Fruit fly (Drosophila melanogaster) whole organism, embryonic: ENCODE measurements around the gene sob.

Experiments used
- Aef1 ChIP-seq: fragments of 200-800 bp; sonication (Bioruptor generic); IDR thresholded peaks from 3 replicates; pipeline ENCODE4 v1.3.6; 2022; ENCODE audit warnings: missing biosample characterization, missing genetic modification characterization
- CG10565 ChIP-seq: fragments of 200-800 bp; sonication (Bioruptor generic); optimal IDR thresholded peaks from 3 replicates; lab custom pipeline; 2016; ENCODE audit warnings: missing biosample characterization, mild to moderate bottlenecking, missing genetic modification characterization
- CG11560 ChIP-seq: fragments of 200-800 bp; sonication (Bioruptor generic); IDR thresholded peaks from 3 replicates; pipeline ENCODE4 v1.3.6; 2022; ENCODE audit warnings: missing biosample characterization, missing genetic modification characterization
- CG11695 ChIP-seq: fragments of 200-800 bp; sonication (Bioruptor generic); IDR thresholded peaks from 3 replicates; pipeline ENCODE4 v1.3.6; 2022; ENCODE audit warnings: missing biosample characterization, missing genetic modification characterization
- CG1233 ChIP-seq: fragments of 200-800 bp; sonication (Bioruptor generic); optimal IDR thresholded peaks from 4 replicates; lab custom pipeline; 2018; ENCODE audit warnings: missing biosample characterization, mild to moderate bottlenecking, missing genetic modification characterization
- CG17359 ChIP-seq: fragments of 200-800 bp; sonication (Bioruptor generic); optimal IDR thresholded peaks from 3 replicates; lab custom pipeline; 2018; ENCODE audit warnings: missing biosample characterization, mild to moderate bottlenecking, missing genetic modification characterization, moderate library complexity
- CG2116 ChIP-seq: fragments of 200-800 bp; sonication (Bioruptor generic); optimal IDR thresholded peaks from 3 replicates; lab custom pipeline; 2018; ENCODE audit warnings: missing biosample characterization, mild to moderate bottlenecking, missing genetic modification characterization
- CG2199 ChIP-seq: fragments of 200-800 bp; sonication (Bioruptor generic); IDR thresholded peaks from 3 replicates; pipeline ENCODE4 v1.3.6; 2022; ENCODE audit warnings: missing biosample characterization, missing genetic modification characterization
- CG30020 ChIP-seq: fragments of 200-800 bp; optimal IDR thresholded peaks from 2 replicates; lab custom pipeline; 2019; ENCODE audit warnings: missing biosample characterization, mild to moderate bottlenecking, missing genetic modification characterization, moderate library complexity
- CG3065 ChIP-seq: fragments of 200-800 bp; sonication (Bioruptor generic); optimal IDR thresholded peaks from 2 replicates; lab custom pipeline; 2016; ENCODE audit warnings: missing biosample characterization, missing genetic modification characterization
- CG32772 ChIP-seq: fragments of 200-800 bp; sonication (Bioruptor generic); IDR thresholded peaks from 2 replicates; pipeline ENCODE4 v1.3.6; 2022; ENCODE audit warnings: missing biosample characterization, missing genetic modification characterization
- CG3847 ChIP-seq: fragments of 200-800 bp; sonication (Bioruptor generic); IDR thresholded peaks from 2 replicates; pipeline ENCODE4 v1.3.6; 2022; ENCODE audit warnings: missing biosample characterization, missing genetic modification characterization
- CG3995 ChIP-seq: fragments of 200-800 bp; sonication (Bioruptor generic); optimal IDR thresholded peaks from 3 replicates; lab custom pipeline; 2016; ENCODE audit warnings: missing biosample characterization, missing genetic modification characterization
- CG6254 ChIP-seq: fragments of 200-800 bp; sonication (Bioruptor generic); optimal IDR thresholded peaks from 3 replicates; lab custom pipeline; 2017; ENCODE audit warnings: mild to moderate bottlenecking, missing biosample characterization, missing genetic modification reagents, missing genetic modification characterization
- CG6854 ChIP-seq: fragments of 200-800 bp; sonication (Bioruptor generic); optimal IDR thresholded peaks from 3 replicates; lab custom pipeline; 2017; ENCODE audit warnings: missing biosample characterization, mild to moderate bottlenecking, missing genetic modification characterization
- CG8089 ChIP-seq: fragments of 200-800 bp; sonication (Bioruptor generic); optimal IDR thresholded peaks from 3 replicates; lab custom pipeline; 2016; ENCODE audit warnings: missing biosample characterization, missing genetic modification characterization
- CG8290 ChIP-seq, 3 experiments: fragments of 200-800 bp; sonication (Bioruptor generic); optimal IDR thresholded peaks; 2 replicates each; lab custom pipeline; 2016 to 2019; ENCODE audit warnings: missing biosample characterization in 3 of 3, missing genetic modification characterization in 3 of 3, mild to moderate bottlenecking in 2 of 3, moderate library complexity in 1 of 3
- Chrac-16 ChIP-seq: fragments of 200-800 bp; sonication (Bioruptor generic); optimal IDR thresholded peaks from 3 replicates; lab custom pipeline; 2016; ENCODE audit warnings: missing biosample characterization, missing genetic modification characterization
- Gug ChIP-seq: fragments of 200-800 bp; sonication (Bioruptor generic); IDR thresholded peaks from 4 replicates; pipeline ENCODE4 v1.3.6; 2022; ENCODE audit warnings: missing biosample characterization, missing genetic modification characterization
- Jarid2 ChIP-seq: fragments of 200-800 bp; sonication (Bioruptor generic); optimal IDR thresholded peaks from 3 replicates; lab custom pipeline; 2017; ENCODE audit warnings: mild to moderate bottlenecking, missing biosample characterization, missing genetic modification reagents, missing genetic modification characterization
- Med ChIP-seq: fragments of 200-800 bp; sonication (Bioruptor generic); peaks from one replicate; lab custom pipeline; 2016; ENCODE audit warnings: missing biosample characterization, missing genetic modification characterization, mild to moderate bottlenecking, inconsistent platforms, moderate library complexity
- Nf-YB ChIP-seq: fragments of 200-800 bp; sonication (Bioruptor generic); optimal IDR thresholded peaks from 3 replicates; lab custom pipeline; 2019; ENCODE audit warnings: missing biosample characterization, mild to moderate bottlenecking, missing genetic modification characterization, moderate library complexity
- Nf-YC ChIP-seq: fragments of 200-800 bp; optimal IDR thresholded peaks from 3 replicates; lab custom pipeline; 2019; ENCODE audit warnings: missing biosample characterization, mild to moderate bottlenecking, missing genetic modification characterization, moderate library complexity
- Pdp1 ChIP-seq, 2 experiments: fragments of 200-800 bp; sonication (Bioruptor generic); optimal IDR thresholded peaks; 3 replicates each; lab custom pipeline; 2016; ENCODE audit warnings: missing biosample characterization in 2 of 2, missing genetic modification characterization in 2 of 2, mild to moderate bottlenecking in 1 of 2, moderate library complexity in 1 of 2
- Scr ChIP-seq: fragments of 200-800 bp; sonication (Bioruptor generic); IDR thresholded peaks from 2 replicates; pipeline ENCODE4 v1.3.6; 2022; ENCODE audit warnings: missing biosample characterization, missing genetic modification characterization; ENCODE audit not compliant: partially characterized antibody
- Sry-δ ChIP-seq: fragments of 200-800 bp; sonication (Bioruptor generic); optimal IDR thresholded peaks from 2 replicates; lab custom pipeline; 2016; ENCODE audit warnings: missing biosample characterization, missing genetic modification characterization
- TFAM ChIP-seq: fragments of 200-800 bp; sonication (Bioruptor generic); optimal IDR thresholded peaks from 2 replicates; lab custom pipeline; 2017; ENCODE audit warnings: missing biosample characterization, missing genetic modification characterization, inconsistent platforms
- Vsx1 ChIP-seq: fragments of 200-800 bp; sonication (Bioruptor generic); optimal IDR thresholded peaks from 2 replicates; lab custom pipeline; 2017; ENCODE audit warnings: missing biosample characterization, mild to moderate bottlenecking, missing genetic modification characterization, missing genetic modification reagents
- bsh ChIP-seq, 2 experiments: fragments of 200-800 bp; sonication (Bioruptor generic); optimal IDR thresholded peaks; 2 replicates each; lab custom pipeline; 2017 to 2018; ENCODE audit warnings: mild to moderate bottlenecking in 2 of 2, missing biosample characterization in 2 of 2, missing genetic modification characterization in 2 of 2, moderate library complexity in 1 of 2
- fd3F ChIP-seq: fragments of 200-800 bp; sonication (Bioruptor generic); optimal IDR thresholded peaks from 2 replicates; lab custom pipeline; 2018; ENCODE audit warnings: missing biosample characterization, mild to moderate bottlenecking, missing genetic modification characterization, moderate library complexity
- fru ChIP-seq: fragments of >200 bp; optimal IDR thresholded peaks from 2 replicates; lab custom pipeline; 2017
- gem ChIP-seq: fragments of 200-800 bp; sonication (Bioruptor generic); optimal IDR thresholded peaks from 2 replicates; lab custom pipeline; 2019; ENCODE audit warnings: missing biosample characterization, mild to moderate bottlenecking, missing genetic modification characterization, moderate library complexity
- gsb-n ChIP-seq: fragments of 200-800 bp; sonication (Bioruptor generic); optimal IDR thresholded peaks from 3 replicates; lab custom pipeline; 2018; ENCODE audit warnings: missing biosample characterization, mild to moderate bottlenecking, missing genetic modification characterization
- mirr ChIP-seq: fragments of 200-800 bp; sonication (Bioruptor generic); optimal IDR thresholded peaks from 3 replicates; lab custom pipeline; 2018; ENCODE audit warnings: missing biosample characterization, mild to moderate bottlenecking, missing genetic modification characterization
- pros ChIP-seq: fragments of 200-800 bp; sonication (Bioruptor generic); optimal IDR thresholded peaks from 3 replicates; lab custom pipeline; 2019; ENCODE audit warnings: missing biosample characterization, mild to moderate bottlenecking, missing genetic modification characterization, moderate library complexity
- repo ChIP-seq: fragments of 200-800 bp; sonication (Bioruptor generic); optimal IDR thresholded peaks from 2 replicates; lab custom pipeline; 2016; ENCODE audit warnings: missing biosample characterization, missing genetic modification characterization
- seq ChIP-seq: fragments of 200-800 bp; sonication (Bioruptor generic); IDR thresholded peaks from 2 replicates; pipeline ENCODE4 v1.3.6; 2022; ENCODE audit warnings: missing biosample characterization, missing genetic modification characterization
- sqz ChIP-seq: fragments of 200-800 bp; sonication (Bioruptor generic); optimal IDR thresholded peaks from 3 replicates; lab custom pipeline; 2018; ENCODE audit warnings: missing biosample characterization, mild to moderate bottlenecking, missing genetic modification characterization
- sr ChIP-seq: fragments of 200-800 bp; sonication (Bioruptor generic); IDR thresholded peaks from 3 replicates; pipeline ENCODE4 v1.3.6; 2022; ENCODE audit warnings: missing biosample characterization, missing genetic modification characterization
- tin ChIP-seq: fragments of 200-800 bp; sonication (Bioruptor generic); optimal IDR thresholded peaks from 3 replicates; lab custom pipeline; 2016; ENCODE audit warnings: missing biosample characterization, missing genetic modification characterization
- tna ChIP-seq: fragments of 200-800 bp; sonication (Bioruptor generic); IDR thresholded peaks from 2 replicates; pipeline ENCODE4 v1.3.6; 2022; ENCODE audit warnings: missing biosample characterization, missing genetic modification characterization; ENCODE audit not compliant: partially characterized antibody

Gene sob

dm6 chr2L:3572529-3573171 is 7.9 kb downstream of the sob start (continued):
- TF ChIP-seq CG8089 (no peak), CG3995 (GFP tag; lab: Kevin White, UChicago) (no peak), Chrac-16 (GFP tag; lab: Kevin White, UChicago) (no peak), CG1233 (GFP tag; lab: Kevin White, UChicago) (no peak), repo (no peak), Scr (GFP tag; lab: Robert Waterston, UW) (no peak), CG32772 (GFP tag; lab: Robert Waterston, UW) (peak; percentile 40), Vsx1 (GFP tag; lab: Kevin White, UChicago) (no peak), mirr (peak; percentile 33), fd3F (no peak), Aef1 (GFP tag; lab: Robert Waterston, UW) (no peak), CG10565 (GFP tag; lab: Kevin White, UChicago) (no peak), TFAM (GFP tag; lab: Kevin White, UChicago) (no peak), Pdp1 (GFP tag; optimal IDR thresholded peaks at IDR 0.05; lab: Kevin White, UChicago) (peak in 1 of 2 experiments; percentile 66), CG11695 (GFP tag; lab: Robert Waterston, UW) (no peak), sqz (GFP tag; lab: Kevin White, UChicago) (no peak), CG8290 (GFP tag; optimal IDR thresholded peaks at IDR 0.05; lab: Kevin White, UChicago) (no peak), CG8290 (tag; optimal IDR thresholded peaks at IDR 0.05; lab: Kevin White, UChicago) (peak in 1 of 2 experiments; percentile 20), CG11560 (tag; lab: Robert Waterston, UW) (no peak), gem (tag; lab: Kevin White, UChicago) (no peak), tin (GFP tag; lab: Kevin White, UChicago) (no peak), CG6854 (GFP tag; lab: Kevin White, UChicago) (no peak), CG17359 (tag; lab: Kevin White, UChicago) (peak; percentile 36), bsh (GFP tag; optimal IDR thresholded peaks at IDR 0.05; lab: Kevin White, UChicago) (no peak), CG2199 (GFP tag; lab: Robert Waterston, UW) (0 out of 3 replicates have a peak, but pooled peaks have one; percentile 7), CG2116 (no peak), Sry-δ (GFP tag; lab: Kevin White, UChicago) (no peak), CG6254 (GFP tag; lab: Kevin White, UChicago) (no peak), sr (no peak)

dm6 chr2L:3571457-3571856 is 9.1 kb downstream of the sob start:
- TF ChIP-seq Nf-YB (GFP tag; lab: Kevin White, UChicago) (peak; percentile 88), tna (GFP tag; lab: Robert Waterston, UW) (no peak), Nf-YC (tag; lab: Kevin White, UChicago) (peak; percentile 88), Jarid2 (GFP tag; lab: Kevin White, UChicago) (peak; percentile 3), fru (lab: Kevin White, UChicago) (no peak), CG30020 (tag; lab: Kevin White, UChicago) (no peak), CG3065 (GFP tag; lab: Kevin White, UChicago) (peak; percentile 24), seq (GFP tag; lab: Robert Waterston, UW) (peak; percentile 73), pros (GFP tag; lab: Kevin White, UChicago) (peak; percentile 10), gsb-n (tag; lab: Kevin White, UChicago) (peak; percentile 71), sqz (GFP tag; lab: Kevin White, UChicago) (peak; percentile 21), Med (GFP tag; lab: Kevin White, UChicago) (peak; percentile 5), Gug (no peak), CG3847 (GFP tag; lab: Robert Waterston, UW) (0 out of 2 replicates have a peak, but pooled peaks have one; percentile 5)
